Worm (Caenorhabditis elegans) whole organism, L3 larva: ENCODE results near the gene R13A1.1.

Source experiments
- ama-1 ChIP-seq: fragments of 150-350 bp; optimal IDR thresholded peaks from 2 replicates; lab custom pipeline; 2018
- ceh-16 ChIP-seq: sonication (generic microtip); optimal IDR thresholded peaks from 2 replicates; lab custom pipeline; 2017; ENCODE audit warnings: missing biosample characterization, missing genetic modification characterization
- ceh-28 ChIP-seq: fragments of 150-350 bp; optimal IDR thresholded peaks from 2 replicates; lab custom pipeline; 2014; ENCODE audit warnings: missing biosample characterization, missing genetic modification reagents, missing genetic modification characterization
- ceh-9 ChIP-seq: sonication (generic microtip); optimal IDR thresholded peaks from 2 replicates; lab custom pipeline; 2018; ENCODE audit warnings: missing biosample characterization, missing genetic modification characterization
- egl-5 ChIP-seq: fragments of 150-350 bp; optimal IDR thresholded peaks from 2 replicates; lab custom pipeline; 2017; ENCODE audit warnings: missing biosample characterization, missing genetic modification reagents, missing genetic modification characterization, inconsistent platforms
- elt-1 ChIP-seq: fragments of 150-350 bp; optimal IDR thresholded peaks from 2 replicates; lab custom pipeline; 2014; ENCODE audit warnings: missing biosample characterization, missing genetic modification characterization
- elt-2 ChIP-seq: sonication (generic microtip); optimal IDR thresholded peaks from 2 replicates; lab custom pipeline; 2016; ENCODE audit warnings: missing genetic modification reagents, mild to moderate bottlenecking, missing genetic modification characterization, missing compliant biosample characterization
- eor-1 ChIP-seq, 2 experiments: fragments of 150-350 bp; optimal IDR thresholded peaks; 2 replicates each; lab custom pipeline; 2014 to 2018; ENCODE audit warnings: missing biosample characterization in 2 of 2, missing genetic modification characterization in 2 of 2
- fkh-10 ChIP-seq: sonication (generic microtip); optimal IDR thresholded peaks from 2 replicates; lab custom pipeline; 2017; ENCODE audit warnings: missing biosample characterization, missing genetic modification reagents, missing genetic modification characterization
- fkh-2 ChIP-seq: fragments of 150-350 bp; optimal IDR thresholded peaks from 2 replicates; lab custom pipeline; 2014; ENCODE audit warnings: missing biosample characterization, missing genetic modification reagents, missing genetic modification characterization
- jun-1 ChIP-seq: fragments of 150-350 bp; optimal IDR thresholded peaks from 2 replicates; lab custom pipeline; 2014; ENCODE audit warnings: missing biosample characterization, missing genetic modification reagents, missing genetic modification characterization
- lin-39 ChIP-seq: fragments of 150-350 bp; optimal IDR thresholded peaks from 2 replicates; lab custom pipeline; 2018; ENCODE audit warnings: missing biosample characterization, missing genetic modification reagents, missing genetic modification characterization
- mdl-1 ChIP-seq: fragments of 150-350 bp; optimal IDR thresholded peaks from 2 replicates; lab custom pipeline; 2014; ENCODE audit warnings: missing biosample characterization, missing genetic modification characterization
- mml-1 ChIP-seq: fragments of 150-350 bp; sonication (generic microtip); optimal IDR thresholded peaks from 3 replicates; lab custom pipeline; 2014; ENCODE audit warnings: missing biosample characterization, missing genetic modification characterization
- nfya-1 ChIP-seq: sonication (generic microtip); optimal IDR thresholded peaks from 2 replicates; lab custom pipeline; 2017; ENCODE audit warnings: missing genetic modification characterization, mild to moderate bottlenecking, missing compliant biosample characterization, antibody characterized with exemption, moderate library complexity; ENCODE audit not compliant: insufficient read depth
- nhr-12 ChIP-seq: fragments of 150-350 bp; optimal IDR thresholded peaks from 2 replicates; lab custom pipeline; 2014; ENCODE audit warnings: missing biosample characterization, missing genetic modification characterization
- nhr-23 ChIP-seq: fragments of 150-350 bp; optimal IDR thresholded peaks from 2 replicates; lab custom pipeline; 2014; ENCODE audit warnings: missing biosample characterization, missing genetic modification reagents, missing genetic modification characterization
- nhr-25 ChIP-seq: sonication (generic microtip); optimal IDR thresholded peaks from 2 replicates; lab custom pipeline; 2017; ENCODE audit warnings: missing biosample characterization, missing genetic modification characterization
- nhr-28 ChIP-seq: fragments of 150-350 bp; optimal IDR thresholded peaks from 2 replicates; lab custom pipeline; 2014; ENCODE audit warnings: missing biosample characterization, missing genetic modification characterization
- nhr-43 ChIP-seq: sonication (generic microtip); optimal IDR thresholded peaks from 2 replicates; lab custom pipeline; 2016; ENCODE audit warnings: mild to moderate bottlenecking, missing genetic modification characterization, missing compliant biosample characterization; ENCODE audit not compliant: poor library complexity, severe bottlenecking
- nhr-76 ChIP-seq: fragments of 150-350 bp; sonication (generic microtip); optimal IDR thresholded peaks from 5 replicates; lab custom pipeline; 2014; ENCODE audit warnings: missing biosample characterization, missing genetic modification characterization
- nhr-77 ChIP-seq: fragments of 150-350 bp; optimal IDR thresholded peaks from 2 replicates; lab custom pipeline; 2014; ENCODE audit warnings: missing biosample characterization, missing genetic modification characterization
- pha-4 ChIP-seq: fragments of 150-350 bp; optimal IDR thresholded peaks from 2 replicates; lab custom pipeline; 2014; ENCODE audit warnings: missing biosample characterization, missing genetic modification reagents, missing genetic modification characterization
- pqm-1 ChIP-seq: fragments of 150-350 bp; optimal IDR thresholded peaks from 2 replicates; lab custom pipeline; 2017; ENCODE audit warnings: missing biosample characterization, missing genetic modification characterization, inconsistent platforms
- sea-2 ChIP-seq: fragments of 150-350 bp; sonication (generic microtip); optimal IDR thresholded peaks from 4 replicates; lab custom pipeline; 2014; ENCODE audit warnings: missing biosample characterization, missing genetic modification reagents, missing genetic modification characterization
- skn-1 ChIP-seq: fragments of 150-350 bp; optimal IDR thresholded peaks from 2 replicates; lab custom pipeline; 2014; ENCODE audit warnings: missing biosample characterization, missing genetic modification characterization
- unc-62 ChIP-seq: fragments of 150-350 bp; sonication (generic microtip); optimal IDR thresholded peaks from 4 replicates; lab custom pipeline; 2014; ENCODE audit warnings: missing biosample characterization, missing genetic modification reagents, missing genetic modification characterization
- zag-1 ChIP-seq: fragments of 150-350 bp; optimal IDR thresholded peaks from 2 replicates; lab custom pipeline; 2014; ENCODE audit warnings: missing biosample characterization, missing genetic modification characterization
- ztf-4 ChIP-seq: fragments of 150-350 bp; optimal IDR thresholded peaks from 2 replicates; lab custom pipeline; 2014; ENCODE audit warnings: missing biosample characterization, missing genetic modification characterization

R13A1.1 gene

DNA sequence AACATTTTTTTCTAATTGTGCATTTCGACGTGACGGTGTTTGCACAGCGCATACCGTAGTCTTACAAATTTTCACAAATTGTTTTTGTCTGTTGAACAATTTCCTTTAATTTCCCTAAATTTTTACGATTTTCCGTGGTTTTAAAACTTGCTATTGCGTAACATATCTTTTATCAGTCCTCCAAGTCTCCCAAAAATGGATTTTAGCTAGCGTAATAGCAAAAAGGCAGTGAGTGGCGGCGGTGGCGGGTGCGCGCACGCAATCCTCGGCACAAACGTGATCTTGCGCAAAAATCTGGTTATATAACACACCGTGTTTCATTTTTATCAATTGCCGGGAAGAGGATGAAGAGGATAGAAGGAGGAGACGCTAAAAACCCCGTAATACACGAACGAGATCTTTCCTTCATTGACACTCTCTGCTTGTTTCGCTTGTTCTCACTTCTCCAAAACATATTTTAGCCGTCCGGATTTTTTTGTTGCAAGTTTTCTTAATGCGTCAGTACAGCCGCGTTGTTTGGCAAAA, 16.5 kb downstream of the R13A1.1 start:
- no peak for TF ChIP-seq eor-1 (tag; optimal IDR thresholded peaks at IDR 0.05; lab: Kevin White, UChicago)
- TF ChIP-seq elt-2 (tag; lab: Kevin White, UChicago): no peak
- TF ChIP-seq fkh-10 (GFP tag; lab: Kevin White, UChicago): no peak
- TF ChIP-seq nhr-76 (tag; lab: Kevin White, UChicago): no peak
- no peak for TF ChIP-seq jun-1 (tag; lab: Kevin White, UChicago)
- no peak for TF ChIP-seq unc-62 (GFP tag; lab: Kevin White, UChicago)
- TF ChIP-seq nhr-23 (tag; lab: Kevin White, UChicago): peak; percentile 34
- no peak for TF ChIP-seq mml-1 (tag; lab: Kevin White, UChicago)
- TF ChIP-seq nhr-25 (tag; lab: Kevin White, UChicago): no peak
- peak; percentile 56 for TF ChIP-seq nhr-43 (tag; lab: Kevin White, UChicago)
- no peak for TF ChIP-seq sea-2 (GFP tag; lab: Kevin White, UChicago)

DNA sequence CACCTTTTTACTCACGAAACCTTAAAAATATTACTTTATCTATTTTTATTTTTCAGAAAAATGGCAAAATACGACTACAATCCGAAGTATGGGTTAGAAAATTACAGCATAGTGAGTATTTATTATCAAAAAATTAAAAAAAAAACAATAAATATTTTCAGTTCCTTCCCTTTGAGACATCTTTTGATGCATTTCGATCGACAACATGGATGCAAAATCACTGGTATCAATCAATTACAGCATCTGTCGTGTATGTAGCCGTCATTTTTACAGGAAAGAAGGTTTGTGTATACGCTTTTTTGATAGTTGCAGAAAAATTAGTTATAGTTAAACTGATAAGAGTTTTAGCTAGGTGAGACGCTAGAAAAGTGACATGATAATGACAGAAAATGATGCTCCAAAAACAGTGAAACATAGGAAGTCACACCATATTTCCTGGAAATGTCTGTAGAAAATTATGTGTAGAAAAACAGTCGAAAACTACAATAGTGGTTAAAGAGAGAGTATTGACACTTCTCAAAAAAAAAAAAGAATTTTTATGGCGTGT, 17.9 kb downstream of the R13A1.1 start, which contains the start of gene elo-3:
Gene elo-3, plus strand, starts transcription at position 51 of the 547 bp plus-strand sequence.
- no peak for TF ChIP-seq nhr-76 (tag; lab: Kevin White, UChicago)
- TF ChIP-seq zag-1: no peak
- peak; percentile 51 for TF ChIP-seq pqm-1 (tag; lab: Kevin White, UChicago)
- peak; percentile 9 for TF ChIP-seq pha-4 (tag; lab: Kevin White, UChicago)
- TF ChIP-seq elt-2 (tag; lab: Kevin White, UChicago): peak; percentile 63
- TF ChIP-seq mdl-1 (tag; lab: Kevin White, UChicago): no peak
- no peak for TF ChIP-seq fkh-2 (tag; lab: Kevin White, UChicago)

DNA sequence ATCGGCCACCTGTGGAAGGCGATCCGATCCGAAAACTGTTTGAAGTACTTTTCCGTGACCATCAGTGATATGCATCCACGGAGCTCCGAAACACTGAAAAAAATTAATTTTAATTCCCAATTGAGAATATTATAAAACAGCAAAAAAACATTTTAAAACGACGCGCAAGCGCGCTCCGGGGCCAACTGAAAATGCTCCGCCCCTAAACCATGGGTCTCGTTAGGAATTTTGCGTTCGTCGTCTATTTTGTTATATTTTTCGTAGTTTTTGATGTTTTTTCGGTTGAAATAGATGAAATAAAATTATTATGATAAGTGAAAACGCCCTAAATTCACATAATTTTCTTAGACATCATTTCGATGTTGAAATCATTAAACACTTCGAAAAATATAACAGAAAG, 20.7 kb downstream of the R13A1.1 start:
- TF ChIP-seq lin-39 (tag; lab: Kevin White, UChicago) (no peak), unc-62 (GFP tag; lab: Kevin White, UChicago) (peak; percentile 48), ztf-4 (tag; lab: Kevin White, UChicago) (no peak)

DNA sequence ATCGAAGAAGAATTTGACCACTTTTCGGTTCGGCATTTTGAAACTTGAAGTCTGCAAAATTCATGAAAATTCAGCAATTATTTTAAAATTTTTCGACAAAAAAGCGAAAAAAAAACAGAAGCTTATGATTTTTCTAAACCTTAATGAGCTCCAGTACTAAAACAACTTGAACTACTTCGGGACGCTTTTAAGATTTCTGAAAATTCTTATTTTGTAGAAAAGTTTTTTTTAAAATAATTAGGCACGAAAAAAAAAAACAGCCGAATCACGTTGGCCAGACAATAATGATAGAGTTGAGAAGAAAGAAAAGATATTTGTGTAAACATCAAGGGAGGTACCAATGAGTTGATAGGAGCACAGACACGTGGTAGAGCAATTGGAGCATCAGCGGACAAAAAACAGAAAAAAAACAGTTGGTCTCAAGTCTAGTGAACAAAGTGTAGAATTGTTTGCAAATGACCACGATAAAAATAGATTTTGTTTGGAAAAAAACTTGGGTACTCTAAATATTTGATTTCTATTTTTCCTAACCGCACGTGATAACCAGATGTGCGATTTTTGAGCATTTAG, 22.5 kb downstream of the R13A1.1 start, which contains the start of gene gstk-2:
Gene gstk-2, minus strand, starts transcription at position 51 of the 570 bp plus-strand sequence.
- TF ChIP-seq egl-5 (tag; lab: Kevin White, UChicago): peak; percentile 2
- peak; percentile 5 for TF ChIP-seq lin-39 (tag; lab: Kevin White, UChicago)
- no peak for TF ChIP-seq nhr-43 (tag; lab: Kevin White, UChicago)
- peak; percentile 90 for TF ChIP-seq pha-4 (tag; lab: Kevin White, UChicago)
- peak; percentile 45 for TF ChIP-seq nfya-1
- TF ChIP-seq skn-1 (tag; lab: Kevin White, UChicago): no peak
- no peak for TF ChIP-seq nhr-28 (tag; lab: Kevin White, UChicago)

DNA sequence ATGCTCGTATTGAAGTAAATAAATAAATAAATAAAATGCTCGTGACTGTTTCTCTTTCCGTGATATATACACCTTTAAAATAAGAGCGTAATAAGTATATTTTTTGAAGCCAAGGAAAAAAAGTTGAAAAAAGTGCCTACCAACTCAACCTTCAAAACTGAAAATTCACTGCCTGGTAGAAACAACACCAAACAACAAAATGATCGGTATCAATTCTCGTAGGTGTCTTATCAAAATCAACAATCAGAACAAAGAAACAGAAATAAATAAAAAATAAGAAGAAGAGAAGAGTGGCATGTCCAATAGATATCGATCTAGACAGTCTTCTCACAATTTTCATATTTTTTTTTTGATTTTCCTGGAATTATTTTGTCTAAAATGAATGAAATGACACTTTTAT, 24.1 kb downstream of the R13A1.1 start, which contains the start of gene afmd-1:
Gene afmd-1, plus strand, starts transcription at position 316 of the 400 bp plus-strand sequence.
- TF ChIP-seq nhr-76 (tag; lab: Kevin White, UChicago) (peak; percentile 88), mml-1 (tag; lab: Kevin White, UChicago) (no peak), pha-4 (tag; lab: Kevin White, UChicago) (no peak), nhr-23 (tag; lab: Kevin White, UChicago) (no peak), fkh-10 (GFP tag; lab: Kevin White, UChicago) (no peak), ceh-16 (no peak)

DNA sequence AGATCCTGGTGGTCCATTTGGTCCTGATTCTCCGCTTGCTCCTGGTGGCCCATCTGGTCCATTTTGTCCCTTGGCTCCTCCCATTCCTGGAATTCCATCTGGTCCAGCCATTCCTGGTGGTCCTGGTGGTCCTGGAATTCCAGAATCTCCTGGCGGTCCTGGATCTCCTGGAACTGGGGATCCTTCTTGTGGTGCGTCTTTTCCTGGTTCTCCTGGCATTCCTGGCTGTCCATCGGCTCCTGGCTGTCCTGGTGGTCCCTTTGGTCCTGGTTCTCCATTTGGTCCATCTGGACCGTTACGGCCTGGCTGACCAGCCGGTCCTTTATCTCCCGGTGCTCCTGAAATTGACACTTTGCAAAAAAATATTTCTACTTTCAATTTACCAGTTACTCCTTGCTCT, 25.8 kb downstream of the R13A1.1 start:
- TF ChIP-seq nhr-12 (no peak), ama-1 (lab: Kevin White, UChicago) (no peak), nhr-76 (tag; lab: Kevin White, UChicago) (no peak), pha-4 (tag; lab: Kevin White, UChicago) (no peak), nhr-23 (tag; lab: Kevin White, UChicago) (no peak), nhr-25 (tag; lab: Kevin White, UChicago) (no peak), ceh-28 (tag; lab: Kevin White, UChicago) (no peak), lin-39 (tag; lab: Kevin White, UChicago) (no peak), ceh-9 (tag; lab: Kevin White, UChicago) (no peak), pqm-1 (tag; lab: Kevin White, UChicago) (no peak), nhr-77 (no peak), egl-5 (tag; lab: Kevin White, UChicago) (no peak), elt-1 (tag; lab: Kevin White, UChicago) (no peak)
